Fruit fly (Drosophila melanogaster): ENCODE measurements around the gene CG34250.

CG34250 gene

dm6 chr3L:17433555-17433954 is 42.5 kb upstream of the CG34250 start, which contains the start of the genes Coq4 and CG32176 (continued):
- peak; percentile 94 for TF ChIP-seq CG17612 (GFP tag; IDR thresholded peaks at IDR 0.05)
- peak; percentile 68; the same call in 1 of the 2 replicates for TF ChIP-seq bbx (GFP tag; IDR thresholded peaks at IDR 0.05; ENCODE audit: partially characterized antibody)
- TF ChIP-seq usp (GFP tag; optimal IDR thresholded peaks at IDR 0.05), result no peak
- TF ChIP-seq CG17802 (tag; optimal IDR thresholded peaks at IDR 0.05), result peak; percentile 91
- peak; percentile 92 for TF ChIP-seq run (tag; optimal IDR thresholded peaks at IDR 0.05)
- TF ChIP-seq HLH3B (GFP tag; IDR thresholded peaks at IDR 0.05), result peak; percentile 97
- TF ChIP-seq ERR (GFP tag; optimal IDR thresholded peaks at IDR 0.05), result peak; percentile 95
- peak; percentile 96 for TF ChIP-seq her (GFP tag; optimal IDR thresholded peaks at IDR 0.05)
- TF ChIP-seq unpg (GFP tag; optimal IDR thresholded peaks at IDR 0.05), result peak; percentile 99
- TF ChIP-seq HLH54F (GFP tag; optimal IDR thresholded peaks at IDR 0.05), result peak; percentile 99
- peak; percentile 97 for TF ChIP-seq CG9727 (GFP tag; optimal IDR thresholded peaks at IDR 0.05)
- TF ChIP-seq Sry-δ (GFP tag; optimal IDR thresholded peaks at IDR 0.05), result peak; percentile 76
- TF ChIP-seq aop (GFP tag; IDR thresholded peaks at IDR 0.05), result peak; percentile 96
- TF ChIP-seq CG18764 (GFP tag; optimal IDR thresholded peaks at IDR 0.05), result peak; percentile 98
- peak; percentile 93 for TF ChIP-seq CG11723 (GFP tag; optimal IDR thresholded peaks at IDR 0.05)
- TF ChIP-seq CG14965 (GFP tag; optimal IDR thresholded peaks at IDR 0.05; ENCODE audit: borderline replicate concordance), result peak; percentile 71
- peak; percentile 97 for TF ChIP-seq fu2 (GFP tag; optimal IDR thresholded peaks at IDR 0.05)
- TF ChIP-seq sna (GFP tag; IDR thresholded peaks at IDR 0.05; ENCODE audit: partially characterized antibody), result peak; percentile 70
- peak; percentile 98 for TF ChIP-seq rib (GFP tag; IDR thresholded peaks at IDR 0.05)
- TF ChIP-seq Dad (GFP tag; optimal IDR thresholded peaks at IDR 0.05), result peak; percentile 97
- TF ChIP-seq CG12236 (GFP tag; optimal IDR thresholded peaks at IDR 0.05), result peak; percentile 92
- TF ChIP-seq CG4617 (GFP tag; optimal IDR thresholded peaks at IDR 0.05; ENCODE audit: borderline replicate concordance), result peak; percentile 99
- TF ChIP-seq mam (GFP tag; optimal IDR thresholded peaks at IDR 0.05), result peak; percentile 99
- TF ChIP-seq CG12942 (GFP tag; optimal IDR thresholded peaks at IDR 0.05), result peak; percentile 99
- TF ChIP-seq hb (GFP tag; IDR thresholded peaks at IDR 0.05; ENCODE audit: partially characterized antibody), result peak; percentile 44; the same call in 1 of the 3 replicates
- peak; percentile 96 for TF ChIP-seq gsb-n (tag; optimal IDR thresholded peaks at IDR 0.05)
- TF ChIP-seq NfI (GFP tag; optimal IDR thresholded peaks at IDR 0.05), result peak; percentile 98
- TF ChIP-seq vfl (GFP tag; optimal IDR thresholded peaks at IDR 0.05), result peak; percentile 99
- TF ChIP-seq CG2202 (tag; optimal IDR thresholded peaks at IDR 0.05), result peak; percentile 95
- peak; percentile 96 for TF ChIP-seq CG4404 (GFP tag; IDR thresholded peaks at IDR 0.05)
- peak; percentile 100 for TF ChIP-seq lilli (GFP tag; optimal IDR thresholded peaks at IDR 0.05)
- TF ChIP-seq twi (tag; optimal IDR thresholded peaks at IDR 0.05), result peak; percentile 93
- peak; percentile 95 for TF ChIP-seq Ets97D (GFP tag; optimal IDR thresholded peaks at IDR 0.05)
- peak; percentile 95 for TF ChIP-seq pb (GFP tag; optimal IDR thresholded peaks at IDR 0.05)
- TF ChIP-seq CG33557 (GFP tag; optimal IDR thresholded peaks at IDR 0.05), result peak; percentile 95
- peak; percentile 98 for TF ChIP-seq NFAT (GFP tag; IDR thresholded peaks at IDR 0.05)
- TF ChIP-seq CG12744 (GFP tag; optimal IDR thresholded peaks at IDR 0.05), result peak; percentile 98
- TF ChIP-seq D (optimal IDR thresholded peaks at IDR 0.05), result no peak
- peak; percentile 96 for TF ChIP-seq D (GFP tag; optimal IDR thresholded peaks at IDR 0.05)
- TF ChIP-seq CG15514 (GFP tag; optimal IDR thresholded peaks at IDR 0.05), result peak; percentile 93
- peak; percentile 93 for TF ChIP-seq Spps (tag; optimal IDR thresholded peaks at IDR 0.05)
- TF ChIP-seq Dll (GFP tag; IDR thresholded peaks at IDR 0.05; ENCODE audit: partially characterized antibody), result peak; percentile 65; the same call in 3 of the 4 replicates
- TF ChIP-seq Stat92E (GFP tag; optimal IDR thresholded peaks at IDR 0.05), result peak in 1 of 3 experiments; percentile 57
- peak; percentile 93 for TF ChIP-seq Gsc (GFP tag; IDR thresholded peaks at IDR 0.05)
- peak; percentile 99 for TF ChIP-seq Xbp1 (GFP tag; optimal IDR thresholded peaks at IDR 0.05)
- peak; percentile 99 for TF ChIP-seq Abd-B (GFP tag; optimal IDR thresholded peaks at IDR 0.05)
- peak; percentile 82 for TF ChIP-seq ftz-f1 (GFP tag; optimal IDR thresholded peaks at IDR 0.05)
- TF ChIP-seq BtbVII (GFP tag; optimal IDR thresholded peaks at IDR 0.05), result peak; percentile 94
- peak; percentile 97 for TF ChIP-seq CG18476 (GFP tag; optimal IDR thresholded peaks at IDR 0.05)
- TF ChIP-seq Hand (GFP tag; optimal IDR thresholded peaks at IDR 0.05), result peak; percentile 84
